Worm (Caenorhabditis elegans): Measurements from ENCODE around the gene scl-25.

ce11 chrV:17248915-17249314 is 23.4 kb downstream of the scl-25 start, which contains the start of gene clec-243:
- TF ChIP-seq him-1 (tag; optimal IDR thresholded peaks at IDR 0.05) = no peak
- no peak for TF ChIP-seq dao-5 (tag; optimal IDR thresholded peaks at IDR 0.05)
- no peak for TF ChIP-seq W03F9.2 (tag; optimal IDR thresholded peaks at IDR 0.05)
